Worm (Caenorhabditis elegans): Measurements from ENCODE around the gene ccep-97.

Gene ccep-97

DNA sequence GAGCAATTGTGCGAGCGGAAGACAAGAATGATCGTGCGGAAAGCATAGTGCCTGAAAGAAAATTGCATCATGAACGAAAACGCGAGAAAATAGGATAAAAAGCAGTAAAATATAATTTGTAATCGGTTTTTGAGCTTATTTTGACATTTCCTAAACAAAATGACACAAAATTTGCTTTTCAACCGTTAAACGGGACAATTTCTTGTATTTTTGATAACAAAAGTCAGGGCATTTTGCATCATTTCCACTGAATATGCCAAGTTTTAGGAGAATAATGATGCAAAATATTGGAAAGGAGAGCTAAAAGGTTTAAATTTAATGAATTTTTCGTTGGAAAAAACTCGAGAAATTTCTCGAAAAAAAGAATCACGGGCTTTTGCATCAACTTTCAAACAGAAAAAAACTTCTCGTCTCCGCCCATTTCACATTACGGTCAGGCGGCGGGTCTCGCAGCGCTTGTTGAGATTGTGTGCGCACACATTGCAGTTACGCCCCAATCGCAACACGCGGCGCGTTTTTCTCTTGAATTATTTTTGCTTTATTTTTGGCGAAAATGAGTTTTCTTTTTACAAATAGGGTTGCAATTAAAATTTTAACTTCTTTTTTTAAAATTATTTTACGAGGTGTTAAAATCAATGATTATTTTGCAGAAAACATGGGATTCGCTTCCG is 8.4 kb upstream of the ccep-97 start, which contains the start of the genes hsp-6 and C37H5.5:
Gene hsp-6 (minus strand): TSS at position 51 of the 671 bp plus-strand sequence.
Gene C37H5.5 (plus strand): TSS at position 651 of the 671 bp plus-strand sequence.
- TF ChIP-seq gmeb-2 (tag; optimal IDR thresholded peaks at IDR 0.05) (no peak), dmd-4 (tag; optimal IDR thresholded peaks at IDR 0.05; ENCODE audit: borderline replicate concordance) (no peak), ceh-2 (tag; optimal IDR thresholded peaks at IDR 0.05) (peak; percentile 30), nhr-232 (tag; optimal IDR thresholded peaks at IDR 0.05) (peak; percentile 10), ets-4 (tag; optimal IDR thresholded peaks at IDR 0.05) (peak; percentile 40), tbx-2 (tag; optimal IDR thresholded peaks at IDR 0.05) (peak; percentile 59), F13H6.1 (tag; optimal IDR thresholded peaks at IDR 0.05) (peak; percentile 5), hlh-30 (tag; optimal IDR thresholded peaks at IDR 0.05; ENCODE audit: insufficient read depth) (peak; percentile 87), T23F11.4 (GFP tag; optimal IDR thresholded peaks at IDR 0.05) (no peak), pqm-1 (tag; optimal IDR thresholded peaks at IDR 0.05) (no peak), rnt-1 (tag; optimal IDR thresholded peaks at IDR 0.05) (no peak), tbx-7 (tag; optimal IDR thresholded peaks at IDR 0.05) (no peak), ceh-14 (tag; optimal IDR thresholded peaks at IDR 0.05) (peak; percentile 10), syd-9 (tag; optimal IDR thresholded peaks at IDR 0.05) (peak; percentile 46), sox-4 (tag; optimal IDR thresholded peaks at IDR 0.05) (no peak), hlh-15 (tag; optimal IDR thresholded peaks at IDR 0.05) (no peak), C08G9.2 (tag; optimal IDR thresholded peaks at IDR 0.05) (no peak), ceh-34 (tag; optimal IDR thresholded peaks at IDR 0.05) (peak; percentile 39), unc-86 (tag; optimal IDR thresholded peaks at IDR 0.05) (no peak), nfya-1 (tag; optimal IDR thresholded peaks at IDR 0.05) (peak; percentile 84), ceh-22 (tag; optimal IDR thresholded peaks at IDR 0.05) (no peak), pax-1 (tag; optimal IDR thresholded peaks at IDR 0.05) (peak; percentile 65), pag-3 (tag; optimal IDR thresholded peaks at IDR 0.05; ENCODE audit: borderline replicate concordance) (no peak), npax-4 (tag; optimal IDR thresholded peaks at IDR 0.05) (no peak), lim-6 (tag; optimal IDR thresholded peaks at IDR 0.05) (no peak), ahr-1 (tag; optimal IDR thresholded peaks at IDR 0.05) (no peak), odd-2 (tag; optimal IDR thresholded peaks at IDR 0.05) (no peak), unc-42 (tag; optimal IDR thresholded peaks at IDR 0.05) (peak; percentile 52), unc-55 (GFP tag; optimal IDR thresholded peaks at IDR 0.05) (peak; percentile 14), ceh-31 (tag; optimal IDR thresholded peaks at IDR 0.05) (peak; percentile 67), elt-2 (tag; optimal IDR thresholded peaks at IDR 0.05) (peak; percentile 38), ceh-18 (tag; optimal IDR thresholded peaks at IDR 0.05) (peak; percentile 69)

ce11 chrV:4823683-4824391 is 5.4 kb upstream of the ccep-97 start:
- TF ChIP-seq C38D4.7 (GFP tag; optimal IDR thresholded peaks at IDR 0.05) (no peak), pag-3 (tag; optimal IDR thresholded peaks at IDR 0.05; ENCODE audit: borderline replicate concordance) (no peak), ceh-45 (GFP tag; IDR thresholded peaks at IDR 0.05) (no peak), fax-1 (tag; optimal IDR thresholded peaks at IDR 0.05) (no peak), ceh-48 (tag; optimal IDR thresholded peaks at IDR 0.05) (no peak), unc-3 (GFP tag; conservative IDR thresholded peaks at IDR 0.05) (no peak), unc-3 (tag; optimal IDR thresholded peaks at IDR 0.05) (no peak), pros-1 (tag; optimal IDR thresholded peaks at IDR 0.05) (no peak), hlh-8 (tag; optimal IDR thresholded peaks at IDR 0.05) (no peak), ceh-2 (tag; optimal IDR thresholded peaks at IDR 0.05) (no peak), pqm-1 (tag; optimal IDR thresholded peaks at IDR 0.05) (no peak), ref-2 (tag; optimal IDR thresholded peaks at IDR 0.05) (no peak), ceh-30 (tag; optimal IDR thresholded peaks at IDR 0.05) (no peak), eyg-1 (tag; optimal IDR thresholded peaks at IDR 0.05) (no peak)

All from whole organism, late embryonic.